Worm (Caenorhabditis elegans) whole organism, L3 larva: ENCODE results near the gene dtmk-1.

Experiments used
- ZK546.5 ChIP-seq: sonication (generic microtip); optimal IDR thresholded peaks from 2 replicates; lab custom pipeline; 2017; ENCODE audit warnings: missing biosample characterization, missing genetic modification characterization
- aly-2 ChIP-seq: fragments of 150-350 bp; optimal IDR thresholded peaks from 2 replicates; lab custom pipeline; 2014; ENCODE audit warnings: missing biosample characterization, missing genetic modification characterization
- ama-1 ChIP-seq: fragments of 150-350 bp; optimal IDR thresholded peaks from 2 replicates; lab custom pipeline; 2018
- ceh-16 ChIP-seq: sonication (generic microtip); optimal IDR thresholded peaks from 2 replicates; lab custom pipeline; 2017; ENCODE audit warnings: missing biosample characterization, missing genetic modification characterization
- ceh-28 ChIP-seq: fragments of 150-350 bp; optimal IDR thresholded peaks from 2 replicates; lab custom pipeline; 2014; ENCODE audit warnings: missing biosample characterization, missing genetic modification reagents, missing genetic modification characterization
- ceh-82 ChIP-seq: fragments of 150-350 bp; optimal IDR thresholded peaks from 2 replicates; lab custom pipeline; 2014; ENCODE audit warnings: missing biosample characterization, missing genetic modification characterization
- ceh-9 ChIP-seq: sonication (generic microtip); optimal IDR thresholded peaks from 2 replicates; lab custom pipeline; 2018; ENCODE audit warnings: missing biosample characterization, missing genetic modification characterization
- daf-12 ChIP-seq: fragments of 150-350 bp; optimal IDR thresholded peaks from 2 replicates; lab custom pipeline; 2014; ENCODE audit warnings: missing biosample characterization, missing genetic modification reagents, missing genetic modification characterization
- egl-27 ChIP-seq: sonication (generic microtip); optimal IDR thresholded peaks from 4 replicates; lab custom pipeline; 2017; ENCODE audit warnings: missing biosample characterization, missing genetic modification reagents, missing genetic modification characterization
- elt-1 ChIP-seq: fragments of 150-350 bp; optimal IDR thresholded peaks from 2 replicates; lab custom pipeline; 2014; ENCODE audit warnings: missing biosample characterization, missing genetic modification characterization
- elt-2 ChIP-seq: sonication (generic microtip); optimal IDR thresholded peaks from 2 replicates; lab custom pipeline; 2016; ENCODE audit warnings: missing genetic modification reagents, mild to moderate bottlenecking, missing genetic modification characterization, missing compliant biosample characterization
- eor-1 ChIP-seq, 2 experiments: fragments of 150-350 bp; optimal IDR thresholded peaks; 2 replicates each; lab custom pipeline; 2014 to 2018; ENCODE audit warnings: missing biosample characterization in 2 of 2, missing genetic modification characterization in 2 of 2
- fos-1 ChIP-seq: fragments of 150-350 bp; optimal IDR thresholded peaks from 2 replicates; lab custom pipeline; 2014; ENCODE audit warnings: missing biosample characterization, missing genetic modification characterization
- lin-15B ChIP-seq: fragments of 150-350 bp; optimal IDR thresholded peaks from 2 replicates; lab custom pipeline; 2014; ENCODE audit warnings: missing biosample characterization, missing genetic modification characterization
- lin-39 ChIP-seq: fragments of 150-350 bp; optimal IDR thresholded peaks from 2 replicates; lab custom pipeline; 2018; ENCODE audit warnings: missing biosample characterization, missing genetic modification reagents, missing genetic modification characterization
- lsy-12 ChIP-seq: sonication (generic microtip); optimal IDR thresholded peaks from 2 replicates; lab custom pipeline; 2016; ENCODE audit warnings: mild to moderate bottlenecking, missing genetic modification characterization, missing compliant biosample characterization
- mdl-1 ChIP-seq: fragments of 150-350 bp; optimal IDR thresholded peaks from 2 replicates; lab custom pipeline; 2014; ENCODE audit warnings: missing biosample characterization, missing genetic modification characterization
- nfya-1 ChIP-seq: sonication (generic microtip); optimal IDR thresholded peaks from 2 replicates; lab custom pipeline; 2017; ENCODE audit warnings: missing genetic modification characterization, mild to moderate bottlenecking, missing compliant biosample characterization, antibody characterized with exemption, moderate library complexity; ENCODE audit not compliant: insufficient read depth
- nhr-11 ChIP-seq: fragments of 150-350 bp; optimal IDR thresholded peaks from 2 replicates; lab custom pipeline; 2014; ENCODE audit warnings: missing biosample characterization, missing genetic modification characterization
- nhr-23 ChIP-seq: fragments of 150-350 bp; optimal IDR thresholded peaks from 2 replicates; lab custom pipeline; 2014; ENCODE audit warnings: missing biosample characterization, missing genetic modification reagents, missing genetic modification characterization
- nhr-237 ChIP-seq: fragments of 150-350 bp; optimal IDR thresholded peaks from 2 replicates; lab custom pipeline; 2014; ENCODE audit warnings: missing biosample characterization, missing genetic modification characterization
- nhr-25 ChIP-seq: sonication (generic microtip); optimal IDR thresholded peaks from 2 replicates; lab custom pipeline; 2017; ENCODE audit warnings: missing biosample characterization, missing genetic modification characterization
- nhr-28 ChIP-seq: fragments of 150-350 bp; optimal IDR thresholded peaks from 2 replicates; lab custom pipeline; 2014; ENCODE audit warnings: missing biosample characterization, missing genetic modification characterization
- nhr-76 ChIP-seq: fragments of 150-350 bp; sonication (generic microtip); optimal IDR thresholded peaks from 5 replicates; lab custom pipeline; 2014; ENCODE audit warnings: missing biosample characterization, missing genetic modification characterization
- pha-4 ChIP-seq: fragments of 150-350 bp; optimal IDR thresholded peaks from 2 replicates; lab custom pipeline; 2014; ENCODE audit warnings: missing biosample characterization, missing genetic modification reagents, missing genetic modification characterization
- pqm-1 ChIP-seq: fragments of 150-350 bp; optimal IDR thresholded peaks from 2 replicates; lab custom pipeline; 2017; ENCODE audit warnings: missing biosample characterization, missing genetic modification characterization, inconsistent platforms
- tbx-2 ChIP-seq: sonication (generic microtip); optimal IDR thresholded peaks from 2 replicates; lab custom pipeline; 2016; ENCODE audit warnings: mild to moderate bottlenecking, missing genetic modification characterization, missing compliant biosample characterization
- zag-1 ChIP-seq: fragments of 150-350 bp; optimal IDR thresholded peaks from 2 replicates; lab custom pipeline; 2014; ENCODE audit warnings: missing biosample characterization, missing genetic modification characterization
- ztf-11 ChIP-seq: fragments of 150-350 bp; optimal IDR thresholded peaks from 2 replicates; lab custom pipeline; 2014; ENCODE audit warnings: missing biosample characterization, missing genetic modification characterization
- ztf-4 ChIP-seq: fragments of 150-350 bp; optimal IDR thresholded peaks from 2 replicates; lab custom pipeline; 2014; ENCODE audit warnings: missing biosample characterization, missing genetic modification characterization

dtmk-1 gene

DNA sequence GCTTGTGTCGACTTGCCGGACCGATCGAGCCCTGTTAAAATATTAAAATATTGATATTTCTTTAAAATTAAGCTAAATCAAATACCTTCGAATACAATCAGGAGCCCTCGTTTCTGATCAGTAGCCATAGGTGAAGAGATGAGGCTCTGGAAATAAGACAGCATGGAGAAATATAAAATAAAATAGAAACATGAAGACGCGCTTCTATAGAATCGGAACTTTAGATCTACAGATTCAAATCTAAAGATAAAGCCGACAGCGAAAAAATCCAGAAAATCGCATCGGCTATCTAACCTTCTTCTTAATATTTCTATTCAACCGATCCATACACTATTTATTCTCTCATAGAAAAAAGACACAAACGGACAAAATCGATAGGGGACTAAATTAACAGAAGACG lies at the start of gene dtmk-1:
Gene dtmk-1, minus strand, starts transcription at position 146 of the 400 bp plus-strand sequence.
- TF ChIP-seq elt-1 (tag; lab: Kevin White, UChicago) (peak; percentile 62), nhr-23 (peak; percentile 25), lin-39 (tag; lab: Kevin White, UChicago) (no peak)

DNA sequence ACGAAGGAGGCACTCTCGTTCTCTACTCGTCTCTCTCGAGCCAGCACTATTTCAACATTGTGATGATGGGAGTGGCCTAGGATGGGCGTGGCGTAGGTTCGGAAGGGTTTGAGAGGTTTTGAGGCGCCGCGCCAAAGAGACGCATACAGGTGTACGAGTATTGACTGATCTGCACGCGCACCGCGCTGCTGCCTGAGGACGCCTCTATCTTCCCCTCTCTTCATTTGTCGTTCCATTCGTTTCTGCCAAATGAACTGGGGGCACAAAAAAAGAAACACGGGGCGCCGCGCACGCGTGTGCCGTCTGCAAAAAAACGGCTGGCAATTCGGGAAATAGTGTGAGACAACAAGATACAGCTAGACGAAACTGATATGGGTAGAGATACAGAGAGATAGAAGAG lies 49.1 kb upstream of the dtmk-1 start, which contains the start of gene lec-2:
Gene lec-2, minus strand, starts transcription at position 171 of the 400 bp plus-strand sequence.
- TF ChIP-seq elt-2 (tag; lab: Kevin White, UChicago) (no peak), pha-4 (tag; lab: Kevin White, UChicago) (peak; percentile 54), nfya-1 (tag; lab: Kevin White, UChicago) (peak; percentile 36)

DNA sequence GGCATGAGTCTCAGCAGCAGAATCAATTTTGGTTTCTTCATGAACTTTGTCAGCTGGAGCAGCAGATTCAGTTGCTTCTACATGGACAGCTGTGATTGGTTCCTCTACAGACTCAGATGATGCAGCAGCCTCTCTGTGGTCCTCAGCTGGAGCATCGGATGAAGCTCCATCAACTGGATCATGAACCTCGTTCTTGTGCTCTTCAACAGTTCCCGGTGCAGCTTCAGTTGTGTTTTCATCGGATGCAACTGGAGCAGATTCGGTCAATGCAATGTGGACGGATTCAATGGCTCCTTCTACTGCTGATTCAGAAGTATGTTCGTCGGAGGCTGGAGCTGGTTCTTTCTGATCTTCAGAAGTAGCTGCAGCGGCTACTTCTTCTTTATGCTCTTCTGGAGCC lies 47.5 kb upstream of the dtmk-1 start:
- TF ChIP-seq pha-4 (tag; lab: Kevin White, UChicago) (no peak), lin-15B (tag; lab: Kevin White, UChicago) (no peak), ceh-28 (tag; lab: Kevin White, UChicago) (no peak), nhr-11 (tag; lab: Kevin White, UChicago) (no peak), aly-2 (tag; lab: Kevin White, UChicago) (no peak), ztf-4 (tag; lab: Kevin White, UChicago) (no peak), zag-1 (no peak), ZK546.5 (tag; lab: Kevin White, UChicago) (no peak), egl-27 (tag; lab: Kevin White, UChicago) (no peak), ceh-82 (tag; lab: Kevin White, UChicago) (no peak), nhr-76 (tag; lab: Kevin White, UChicago) (no peak), elt-2 (tag; lab: Kevin White, UChicago) (no peak), ceh-16 (no peak), nhr-28 (tag; lab: Kevin White, UChicago) (no peak), daf-12 (no peak), ztf-11 (tag; lab: Kevin White, UChicago) (no peak)

DNA sequence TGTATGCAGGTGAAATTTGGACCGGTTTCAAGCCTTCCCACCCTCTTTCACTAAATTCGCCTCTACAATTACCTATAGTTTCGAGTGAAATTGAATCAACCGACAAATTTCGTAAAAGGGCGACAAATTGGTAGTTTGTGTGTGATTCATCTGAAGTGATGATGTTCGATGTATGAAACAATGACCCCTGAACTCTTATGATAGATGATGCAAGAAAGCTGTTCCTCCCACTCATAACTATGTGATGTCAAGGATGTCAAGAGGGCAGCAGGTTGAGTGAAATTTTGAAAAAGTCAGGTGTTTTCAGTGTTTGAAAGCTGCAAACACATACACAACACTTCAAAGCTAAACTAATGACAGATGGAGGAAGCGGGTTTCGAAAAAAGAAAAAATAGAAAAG lies 45.6 kb upstream of the dtmk-1 start:
- TF ChIP-seq ceh-9 (tag; lab: Kevin White, UChicago) = no peak
- peak; percentile 47 for TF ChIP-seq nhr-11 (tag; lab: Kevin White, UChicago)
- TF ChIP-seq, all 47 proteins: peak for 1

DNA sequence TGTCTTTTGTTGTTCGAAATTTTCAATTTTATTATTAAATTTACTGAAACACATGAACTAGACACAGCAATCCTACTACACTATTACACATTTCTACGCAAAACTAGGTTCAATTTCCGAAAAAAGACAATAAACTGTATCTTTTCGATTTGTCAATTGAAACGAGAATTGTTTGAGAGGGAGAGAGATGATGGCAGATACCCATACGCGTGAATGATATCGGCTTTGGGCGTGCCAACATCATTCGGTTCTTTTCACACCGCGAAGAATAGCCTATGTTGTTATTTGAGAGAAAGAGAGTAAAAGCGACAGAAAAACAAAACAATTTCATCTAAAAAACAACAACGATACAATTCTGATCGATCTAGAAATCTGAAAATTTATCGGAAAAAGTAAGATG lies 44.8 kb upstream of the dtmk-1 start:
- TF ChIP-seq ceh-9 (tag; lab: Kevin White, UChicago) (no peak), nhr-25 (tag; lab: Kevin White, UChicago) (peak; percentile 2)

DNA sequence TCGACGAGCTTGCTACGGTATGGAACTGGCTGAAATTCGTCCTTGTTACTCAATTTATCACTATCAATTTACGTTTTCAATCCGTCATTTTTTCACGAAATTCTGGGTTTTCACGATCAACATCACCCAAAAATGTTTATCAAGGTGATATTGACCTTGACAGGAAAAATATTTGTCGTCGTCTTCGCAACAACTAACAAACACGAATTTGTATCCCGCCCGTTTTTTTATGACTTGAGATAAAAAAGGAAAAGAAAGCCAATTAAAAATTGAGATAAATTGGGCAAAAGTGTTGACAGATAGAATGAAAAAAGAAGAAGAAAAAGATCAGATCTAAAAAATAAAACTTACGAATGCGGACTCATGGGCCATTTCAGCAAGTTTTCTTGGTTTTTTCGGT lies 44.0 kb upstream of the dtmk-1 start:
- TF ChIP-seq nhr-28 (tag; lab: Kevin White, UChicago) (no peak), nhr-25 (tag; lab: Kevin White, UChicago) (peak; percentile 32), ztf-11 (tag; lab: Kevin White, UChicago) (no peak), pqm-1 (tag; lab: Kevin White, UChicago) (no peak), nhr-23 (peak; percentile 5), mdl-1 (tag; lab: Kevin White, UChicago) (no peak)

DNA sequence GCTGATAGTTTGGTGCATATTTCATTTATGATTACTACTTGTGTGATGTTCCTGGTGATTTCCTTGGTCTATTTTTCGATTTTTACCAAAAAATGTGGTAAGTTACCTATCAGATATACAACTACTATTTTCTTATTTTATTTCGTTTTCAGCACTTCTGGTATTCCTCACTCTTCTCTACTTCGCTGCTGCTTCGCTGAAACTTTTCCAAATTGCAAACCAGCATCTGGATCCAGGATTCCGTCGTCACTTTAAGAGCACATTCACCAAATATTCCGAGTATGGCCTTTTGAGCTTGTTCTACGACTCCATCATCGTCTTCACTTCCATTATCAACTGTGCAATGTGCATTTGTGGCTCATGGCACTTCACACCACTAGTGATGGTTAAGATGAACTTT lies 41.7 kb upstream of the dtmk-1 start:
- no peak for TF ChIP-seq daf-12
- no peak for TF ChIP-seq ceh-9 (tag; lab: Kevin White, UChicago)
- no peak for TF ChIP-seq nhr-237 (tag; lab: Kevin White, UChicago)

DNA sequence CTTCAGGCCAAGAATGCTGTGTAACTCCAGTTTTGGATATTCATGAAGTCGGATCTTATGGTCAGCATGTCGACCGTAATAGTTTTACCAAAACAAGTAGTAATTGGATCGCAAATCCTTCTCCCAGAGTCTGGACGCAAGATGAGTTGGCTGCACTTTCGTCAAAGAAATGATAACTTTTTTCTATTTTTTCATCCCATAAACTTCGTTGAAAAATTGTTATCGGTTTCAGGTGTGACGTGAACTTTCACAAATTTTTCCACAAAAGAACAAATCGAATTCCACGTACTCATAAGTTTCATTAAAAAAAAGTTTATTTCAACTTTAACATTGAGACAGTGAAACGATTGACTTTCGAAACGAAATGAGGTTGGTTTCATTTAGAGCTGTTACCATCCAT lies 41.0 kb upstream of the dtmk-1 start, which contains the start of gene ZK892.5:
Gene ZK892.5, plus strand, starts transcription at position 301 of the 400 bp plus-strand sequence.
- TF ChIP-seq nhr-23 (no peak), elt-1 (tag; lab: Kevin White, UChicago) (no peak), lin-39 (tag; lab: Kevin White, UChicago) (no peak), elt-2 (tag; lab: Kevin White, UChicago) (no peak), ama-1 (lab: Kevin White, UChicago) (no peak), eor-1 (tag; optimal IDR thresholded peaks at IDR 0.05; lab: Kevin White, UChicago) (no peak), nhr-11 (tag; lab: Kevin White, UChicago) (no peak), nhr-25 (tag; lab: Kevin White, UChicago) (no peak), tbx-2 (tag; lab: Kevin White, UChicago) (no peak), fos-1 (tag; lab: Kevin White, UChicago) (no peak), lin-15B (tag; lab: Kevin White, UChicago) (no peak), lsy-12 (tag; lab: Kevin White, UChicago) (no peak)
